Worm (Caenorhabditis elegans) whole organism, mixed stage, embryonic: Measurements from ENCODE around the gene sra-10.

ENCODE experiments used
- M03D4.4 ChIP-seq: sonication (generic microtip); optimal IDR thresholded peaks from 2 replicates; lab custom pipeline; 2017; ENCODE audit warnings: mild to moderate bottlenecking, missing genetic modification characterization, missing compliant biosample characterization
- bed-3 ChIP-seq: fragments of 200-800 bp; sonication (Bioruptor generic); optimal IDR thresholded peaks from 3 replicates; lab custom pipeline; 2018; ENCODE audit warnings: mild to moderate bottlenecking, missing genetic modification characterization, moderate library complexity, missing compliant biosample characterization
- blmp-1 ChIP-seq: fragments of 150-350 bp; optimal IDR thresholded peaks from 2 replicates; lab custom pipeline; 2014; ENCODE audit warnings: missing biosample characterization, missing genetic modification characterization
- ceh-43 ChIP-seq: fragments of 200-800 bp; sonication (Bioruptor generic); optimal IDR thresholded peaks from 2 replicates; lab custom pipeline; 2018; ENCODE audit warnings: mild to moderate bottlenecking, missing genetic modification characterization, moderate library complexity, missing compliant biosample characterization
- ceh-83 ChIP-seq: fragments of 200-800 bp; sonication (Bioruptor generic); optimal IDR thresholded peaks from 2 replicates; lab custom pipeline; 2018; ENCODE audit warnings: mild to moderate bottlenecking, missing genetic modification characterization, missing compliant biosample characterization
- ces-1 ChIP-seq: fragments of 150-350 bp; optimal IDR thresholded peaks from 2 replicates; lab custom pipeline; 2014; ENCODE audit warnings: missing biosample characterization, missing genetic modification reagents, missing genetic modification characterization
- cnd-1 ChIP-seq: fragments of 200-800 bp; sonication (Bioruptor generic); optimal IDR thresholded peaks from 2 replicates; lab custom pipeline; 2018; ENCODE audit warnings: mild to moderate bottlenecking, missing genetic modification characterization, missing compliant biosample characterization
- drap-1 ChIP-seq: fragments of 200-800 bp; sonication (Bioruptor generic); optimal IDR thresholded peaks from 3 replicates; lab custom pipeline; 2018; ENCODE audit warnings: mild to moderate bottlenecking, missing genetic modification characterization, missing compliant biosample characterization
- elt-1 ChIP-seq: sonication (generic microtip); optimal IDR thresholded peaks from 2 replicates; lab custom pipeline; 2017; ENCODE audit warnings: missing genetic modification characterization, mild to moderate bottlenecking, missing compliant biosample characterization, antibody characterized with exemption, moderate library complexity, borderline replicate concordance; ENCODE audit not compliant: insufficient read depth
- elt-3 ChIP-seq: fragments of 150-350 bp; optimal IDR thresholded peaks from 2 replicates; lab custom pipeline; 2014; ENCODE audit warnings: missing biosample characterization, missing genetic modification characterization
- hlh-1 ChIP-seq: fragments of 150-350 bp; optimal IDR thresholded peaks from 2 replicates; lab custom pipeline; 2014; ENCODE audit warnings: missing biosample characterization, missing genetic modification reagents, missing genetic modification characterization
- lin-13 ChIP-seq: fragments of 150-350 bp; optimal IDR thresholded peaks from 2 replicates; lab custom pipeline; 2014; ENCODE audit warnings: missing biosample characterization, missing genetic modification characterization
- lin-32 ChIP-seq: fragments of 200-800 bp; sonication (Bioruptor generic); optimal IDR thresholded peaks from 2 replicates; lab custom pipeline; 2018; ENCODE audit warnings: mild to moderate bottlenecking, missing genetic modification characterization, missing compliant biosample characterization
- lsy-2 ChIP-seq: fragments of 150-350 bp; optimal IDR thresholded peaks from 2 replicates; lab custom pipeline; 2014; ENCODE audit warnings: missing biosample characterization, missing genetic modification characterization
- mab-5 ChIP-seq: fragments of 150-350 bp; optimal IDR thresholded peaks from 2 replicates; lab custom pipeline; 2014; ENCODE audit warnings: missing biosample characterization, missing genetic modification characterization
- mep-1 ChIP-seq: fragments of 150-350 bp; optimal IDR thresholded peaks from 2 replicates; lab custom pipeline; 2017; ENCODE audit warnings: missing biosample characterization, missing genetic modification reagents, missing genetic modification characterization, inconsistent platforms
- mls-2 ChIP-seq: sonication (generic microtip); optimal IDR thresholded peaks from 2 replicates; lab custom pipeline; 2016; ENCODE audit warnings: mild to moderate bottlenecking, missing genetic modification characterization, moderate library complexity, missing compliant biosample characterization
- nhr-2 ChIP-seq: fragments of 150-350 bp; optimal IDR thresholded peaks from 2 replicates; lab custom pipeline; 2014; ENCODE audit warnings: missing biosample characterization, missing genetic modification characterization
- nhr-28 ChIP-seq: fragments of 150-350 bp; optimal IDR thresholded peaks from 2 replicates; lab custom pipeline; 2014; ENCODE audit warnings: missing biosample characterization, missing genetic modification characterization
- nhr-76 ChIP-seq: sonication (generic microtip); optimal IDR thresholded peaks from 2 replicates; lab custom pipeline; 2017; ENCODE audit warnings: missing biosample characterization, missing genetic modification characterization
- pha-4 ChIP-seq: fragments of 150-350 bp; optimal IDR thresholded peaks from 2 replicates; lab custom pipeline; 2018; ENCODE audit warnings: missing biosample characterization, missing genetic modification reagents, missing genetic modification characterization
- sem-2 ChIP-seq: fragments of 200-800 bp; sonication (Bioruptor generic); optimal IDR thresholded peaks from 2 replicates; lab custom pipeline; 2018; ENCODE audit warnings: mild to moderate bottlenecking, missing genetic modification characterization, missing compliant biosample characterization
- sptf-1 ChIP-seq: sonication (generic microtip); optimal IDR thresholded peaks from 2 replicates; lab custom pipeline; 2017; ENCODE audit warnings: mild to moderate bottlenecking, missing genetic modification characterization, moderate library complexity, missing compliant biosample characterization
- unc-120 ChIP-seq: sonication (generic microtip); optimal IDR thresholded peaks from 2 replicates; lab custom pipeline; 2017; ENCODE audit warnings: missing genetic modification characterization, missing compliant biosample characterization; ENCODE audit not compliant: poor library complexity, severe bottlenecking
- unc-39 ChIP-seq: fragments of 150-350 bp; optimal IDR thresholded peaks from 2 replicates; lab custom pipeline; 2014; ENCODE audit warnings: missing biosample characterization, missing genetic modification characterization
- unc-62 ChIP-seq: fragments of 150-350 bp; optimal IDR thresholded peaks from 2 replicates; lab custom pipeline; 2014; ENCODE audit warnings: missing biosample characterization, missing genetic modification reagents, missing genetic modification characterization
- ztf-11 ChIP-seq: fragments of 150-350 bp; optimal IDR thresholded peaks from 2 replicates; lab custom pipeline; 2014; ENCODE audit warnings: missing biosample characterization, missing genetic modification characterization

The sra-10 gene

ce11 chrII:10859359-10859758 lies 35.5 kb downstream of the sra-10 start:
- TF ChIP-seq mls-2 (tag; lab: Kevin White, UChicago): no peak
- TF ChIP-seq, all 35 proteins: peak for 0

- TF ChIP-seq drap-1 (GFP tag; lab: Kevin White, UChicago): no peak
- no peak for TF ChIP-seq sem-2
- no peak for TF ChIP-seq unc-62
- TF ChIP-seq hlh-1 (tag; lab: Kevin White, UChicago): no peak
- no peak for TF ChIP-seq M03D4.4 (tag; lab: Kevin White, UChicago)
- no peak for TF ChIP-seq blmp-1 (tag; lab: Kevin White, UChicago)
- TF ChIP-seq sptf-1 (tag; lab: Kevin White, UChicago): no peak
- no peak for TF ChIP-seq unc-39 (tag; lab: Kevin White, UChicago)
- no peak for TF ChIP-seq bed-3
- TF ChIP-seq, all 35 proteins: peak for 0
Measured at ce11 chrII:10857077-10857476, 37.8 kb downstream of the sra-10 start, which contains the start of gene M106.7. Gene M106.7 (minus strand): TSS chrII:10857177.

- TF ChIP-seq elt-3 (no peak), nhr-2 (tag; lab: Kevin White, UChicago) (no peak), ces-1 (GFP tag; lab: Kevin White, UChicago) (no peak), lin-32 (GFP tag; lab: Kevin White, UChicago) (no peak), ceh-83 (GFP tag; lab: Kevin White, UChicago) (no peak), bed-3 (no peak), ztf-11 (tag; lab: Kevin White, UChicago) (no peak), lin-13 (tag; lab: Kevin White, UChicago) (no peak), hlh-1 (tag; lab: Kevin White, UChicago) (no peak), nhr-76 (tag; lab: Kevin White, UChicago) (no peak), cnd-1 (tag; lab: Kevin White, UChicago) (no peak), unc-39 (tag; lab: Kevin White, UChicago) (no peak), lsy-2 (tag; lab: Kevin White, UChicago) (no peak), drap-1 (GFP tag; lab: Kevin White, UChicago) (no peak)
Measured at ce11 chrII:10852880-10853279, 42.0 kb downstream of the sra-10 start.

ce11 chrII:10851110-10851509 lies 43.8 kb downstream of the sra-10 start:
- peak; percentile 8 for TF ChIP-seq mep-1 (tag; lab: Kevin White, UChicago)
- TF ChIP-seq ztf-11 (tag; lab: Kevin White, UChicago): no peak
- TF ChIP-seq unc-62: peak; percentile 100
- TF ChIP-seq sem-2: no peak
- peak; percentile 43 for TF ChIP-seq pha-4 (tag; lab: Kevin White, UChicago)
- TF ChIP-seq unc-120 (tag; lab: Kevin White, UChicago): peak; percentile 53
- TF ChIP-seq lsy-2 (tag; lab: Kevin White, UChicago): peak; percentile 3

ce11 chrII:10849903-10850302 lies 45.0 kb downstream of the sra-10 start, which contains the start of gene M106.2:
Gene M106.2 (minus strand): TSS chrII:10850003.
- no peak for TF ChIP-seq M03D4.4 (tag; lab: Kevin White, UChicago)
- no peak for TF ChIP-seq blmp-1 (tag; lab: Kevin White, UChicago)
- no peak for TF ChIP-seq lsy-2 (tag; lab: Kevin White, UChicago)
- no peak for TF ChIP-seq sem-2
- TF ChIP-seq nhr-28 (tag; lab: Kevin White, UChicago): no peak
- no peak for TF ChIP-seq drap-1 (GFP tag; lab: Kevin White, UChicago)
- no peak for TF ChIP-seq ces-1 (GFP tag; lab: Kevin White, UChicago)
- no peak for TF ChIP-seq ztf-11 (tag; lab: Kevin White, UChicago)
- TF ChIP-seq unc-62: no peak
- no peak for TF ChIP-seq nhr-2 (tag; lab: Kevin White, UChicago)
- no peak for TF ChIP-seq unc-39 (tag; lab: Kevin White, UChicago)
- no peak for TF ChIP-seq elt-3
- no peak for TF ChIP-seq hlh-1 (tag; lab: Kevin White, UChicago)
- TF ChIP-seq bed-3: no peak
- TF ChIP-seq ceh-43 (GFP tag; lab: Kevin White, UChicago): no peak

ce11 chrII:10847057-10847456 lies 47.8 kb downstream of the sra-10 start:
- TF ChIP-seq mab-5 (no peak), nhr-76 (tag; lab: Kevin White, UChicago) (no peak), ces-1 (GFP tag; lab: Kevin White, UChicago) (no peak), mls-2 (tag; lab: Kevin White, UChicago) (no peak), sem-2 (no peak)

- TF ChIP-seq elt-1 (tag; lab: Kevin White, UChicago) (no peak), mab-5 (no peak), ceh-83 (GFP tag; lab: Kevin White, UChicago) (no peak)
Measured at ce11 chrII:10843527-10843926, 51.4 kb downstream of the sra-10 start, which contains the start of gene M106.8. Gene M106.8 (minus strand): TSS chrII:10843627.
